Worm (Caenorhabditis elegans): ENCODE data around the gene wdr-60.

The wdr-60 gene

ce11 chrIII:4986790-4987259 lies at the start of gene wdr-60, which contains the start of gene C27F2.10:
Gene wdr-60, plus strand, starts transcription at chrIII:4987209.
Gene C27F2.10, minus strand, starts transcription at chrIII:4986898.
- no peak for TF ChIP-seq mml-1 (tag; optimal IDR thresholded peaks at IDR 0.05)
- peak; percentile 55 for TF ChIP-seq nfya-1 (tag; optimal IDR thresholded peaks at IDR 0.05; ENCODE audit: insufficient read depth)
- TF ChIP-seq mdl-1 (tag; optimal IDR thresholded peaks at IDR 0.05): no peak
- peak; percentile 1 for TF ChIP-seq nhr-23 (tag; optimal IDR thresholded peaks at IDR 0.05)
- peak; percentile 44 for TF ChIP-seq lin-15B (tag; optimal IDR thresholded peaks at IDR 0.05)
- TF ChIP-seq egl-27 (tag; optimal IDR thresholded peaks at IDR 0.05): no peak

- no peak for TF ChIP-seq nhr-67 (tag; optimal IDR thresholded peaks at IDR 0.05)
- no peak for TF ChIP-seq R02D3.7 (tag; optimal IDR thresholded peaks at IDR 0.05)
- no peak for TF ChIP-seq ceh-82 (tag; optimal IDR thresholded peaks at IDR 0.05)
- TF ChIP-seq daf-12 (tag; optimal IDR thresholded peaks at IDR 0.05): no peak
- TF ChIP-seq nfya-1 (tag; optimal IDR thresholded peaks at IDR 0.05; ENCODE audit: insufficient read depth): no peak
- no peak for TF ChIP-seq nhr-12 (tag; optimal IDR thresholded peaks at IDR 0.05)
- no peak for TF ChIP-seq ceh-9 (tag; optimal IDR thresholded peaks at IDR 0.05)
- TF ChIP-seq fos-1 (tag; optimal IDR thresholded peaks at IDR 0.05): no peak
- no peak for TF ChIP-seq ztf-4 (tag; optimal IDR thresholded peaks at IDR 0.05)
- no peak for TF ChIP-seq tbx-2 (tag; optimal IDR thresholded peaks at IDR 0.05)
- no peak for TF ChIP-seq nhr-237 (tag; optimal IDR thresholded peaks at IDR 0.05)
These were observed 47.7 kb upstream of the wdr-60 start, which contains the start of gene rpb-2 for ce11 chrIII:4939267-4939666. Gene rpb-2, plus strand, starts transcription at chrIII:4939567.

- no peak for TF ChIP-seq elt-1 (tag; optimal IDR thresholded peaks at IDR 0.05)
- TF ChIP-seq ama-1 (optimal IDR thresholded peaks at IDR 0.05): no peak
- TF ChIP-seq daf-12 (tag; optimal IDR thresholded peaks at IDR 0.05): no peak
- TF ChIP-seq nhr-23 (tag; optimal IDR thresholded peaks at IDR 0.05): no peak
- TF ChIP-seq eor-1 (tag; optimal IDR thresholded peaks at IDR 0.05): no peak
- TF ChIP-seq zag-1 (tag; optimal IDR thresholded peaks at IDR 0.05): no peak
- no peak for TF ChIP-seq lin-15B (tag; optimal IDR thresholded peaks at IDR 0.05)
- no peak for TF ChIP-seq elt-2 (tag; optimal IDR thresholded peaks at IDR 0.05)
- no peak for TF ChIP-seq ZK546.5 (tag; optimal IDR thresholded peaks at IDR 0.05)
- no peak for TF ChIP-seq nhr-43 (tag; optimal IDR thresholded peaks at IDR 0.05; ENCODE audit: poor library complexity, severe bottlenecking)
- TF ChIP-seq nhr-76 (tag; optimal IDR thresholded peaks at IDR 0.05): no peak
These were observed 42.8 kb upstream of the wdr-60 start, which contains the start of gene ntl-9 for ce11 chrIII:4944213-4944612. Gene ntl-9, plus strand, starts transcription at chrIII:4944513.

ce11 chrIII:4947352-4947751 lies 39.7 kb upstream of the wdr-60 start:
- TF ChIP-seq lin-39 (tag; optimal IDR thresholded peaks at IDR 0.05) (peak; percentile 77), ceh-16 (tag; optimal IDR thresholded peaks at IDR 0.05) (no peak), nfya-1 (tag; optimal IDR thresholded peaks at IDR 0.05; ENCODE audit: insufficient read depth) (peak; percentile 58), hmg-11 (tag; optimal IDR thresholded peaks at IDR 0.05) (peak; percentile 47)

- TF ChIP-seq nfya-1 (tag; optimal IDR thresholded peaks at IDR 0.05; ENCODE audit: insufficient read depth): peak; percentile 9
- TF ChIP-seq tbx-2 (tag; optimal IDR thresholded peaks at IDR 0.05): no peak
- peak; percentile 6 for TF ChIP-seq lin-39 (tag; optimal IDR thresholded peaks at IDR 0.05)
- no peak for TF ChIP-seq ceh-9 (tag; optimal IDR thresholded peaks at IDR 0.05)
- no peak for TF ChIP-seq mdl-1 (tag; optimal IDR thresholded peaks at IDR 0.05)
- TF ChIP-seq nhr-76 (tag; optimal IDR thresholded peaks at IDR 0.05): no peak
These were observed 38.4 kb upstream of the wdr-60 start for ce11 chrIII:4948631-4949030.

- peak; percentile 86 for TF ChIP-seq nfya-1 (tag; optimal IDR thresholded peaks at IDR 0.05; ENCODE audit: insufficient read depth)
- TF ChIP-seq eor-1 (tag; optimal IDR thresholded peaks at IDR 0.05): no peak
- no peak for TF ChIP-seq tbx-2 (tag; optimal IDR thresholded peaks at IDR 0.05)
- TF ChIP-seq ZK546.5 (tag; optimal IDR thresholded peaks at IDR 0.05): no peak
- TF ChIP-seq elt-2 (tag; optimal IDR thresholded peaks at IDR 0.05): no peak
- TF ChIP-seq ceh-28 (tag; optimal IDR thresholded peaks at IDR 0.05): no peak
- no peak for TF ChIP-seq ztf-4 (tag; optimal IDR thresholded peaks at IDR 0.05)
- TF ChIP-seq jun-1 (tag; optimal IDR thresholded peaks at IDR 0.05): no peak
- no peak for TF ChIP-seq nhr-76 (tag; optimal IDR thresholded peaks at IDR 0.05)
- TF ChIP-seq lin-39 (tag; optimal IDR thresholded peaks at IDR 0.05): peak; percentile 65
- no peak for TF ChIP-seq nhr-237 (tag; optimal IDR thresholded peaks at IDR 0.05)
- no peak for TF ChIP-seq fkh-10 (GFP tag; optimal IDR thresholded peaks at IDR 0.05)
- no peak for TF ChIP-seq skn-1 (tag; optimal IDR thresholded peaks at IDR 0.05)
- no peak for TF ChIP-seq ama-1 (optimal IDR thresholded peaks at IDR 0.05)
- TF ChIP-seq nhr-43 (tag; optimal IDR thresholded peaks at IDR 0.05; ENCODE audit: poor library complexity, severe bottlenecking): no peak
- no peak for TF ChIP-seq egl-5 (tag; optimal IDR thresholded peaks at IDR 0.05)
- no peak for TF ChIP-seq aly-2 (tag; optimal IDR thresholded peaks at IDR 0.05)
- TF ChIP-seq pha-4 (tag; optimal IDR thresholded peaks at IDR 0.05): peak; percentile 16
- no peak for TF ChIP-seq nhr-28 (tag; optimal IDR thresholded peaks at IDR 0.05)
- TF ChIP-seq daf-12 (tag; optimal IDR thresholded peaks at IDR 0.05): no peak
- no peak for TF ChIP-seq elt-1 (tag; optimal IDR thresholded peaks at IDR 0.05)
- TF ChIP-seq ztf-11 (tag; optimal IDR thresholded peaks at IDR 0.05): no peak
- no peak for TF ChIP-seq nhr-77 (tag; optimal IDR thresholded peaks at IDR 0.05)
- TF ChIP-seq snpc-4 (tag; optimal IDR thresholded peaks at IDR 0.05): peak; percentile 18
- peak; percentile 17 for TF ChIP-seq nhr-11 (tag; optimal IDR thresholded peaks at IDR 0.05)
- TF ChIP-seq unc-62 (GFP tag; optimal IDR thresholded peaks at IDR 0.05): no peak
- TF ChIP-seq nhr-23 (tag; optimal IDR thresholded peaks at IDR 0.05): no peak
- TF ChIP-seq R02D3.7 (tag; optimal IDR thresholded peaks at IDR 0.05): no peak
- TF ChIP-seq mml-1 (tag; optimal IDR thresholded peaks at IDR 0.05): no peak
These were observed 36.7 kb upstream of the wdr-60 start for ce11 chrIII:4950345-4950744.

Measured in whole organism, L3 larva.